Worm (Caenorhabditis elegans) whole organism, L2 larva: ENCODE data around the gene snt-7.

Experiments used
- C34F6.9 ChIP-seq: fragments of 150-350 bp; optimal IDR thresholded peaks from 2 replicates; lab custom pipeline; 2014; ENCODE audit warnings: missing biosample characterization, missing genetic modification characterization
- F13H6.1 ChIP-seq: sonication (generic microtip); optimal IDR thresholded peaks from 2 replicates; lab custom pipeline; 2016; ENCODE audit warnings: missing genetic modification characterization, missing compliant biosample characterization
- Y55F3AM.14 ChIP-seq: fragments of 200-800 bp; sonication (Bioruptor generic); optimal IDR thresholded peaks from 2 replicates; lab custom pipeline; 2018; ENCODE audit warnings: mild to moderate bottlenecking, missing genetic modification characterization, missing compliant biosample characterization
- ZK546.5 ChIP-seq: sonication (generic microtip); optimal IDR thresholded peaks from 2 replicates; lab custom pipeline; 2017; ENCODE audit warnings: missing biosample characterization, missing genetic modification characterization
- alr-1 ChIP-seq: fragments of 150-350 bp; optimal IDR thresholded peaks from 2 replicates; lab custom pipeline; 2014; ENCODE audit warnings: missing biosample characterization, missing genetic modification characterization
- ama-1 ChIP-seq: fragments of 150-350 bp; optimal IDR thresholded peaks from 2 replicates; lab custom pipeline; 2018; ENCODE audit warnings: inconsistent platforms
- blmp-1 ChIP-seq: sonication (generic microtip); optimal IDR thresholded peaks from 2 replicates; lab custom pipeline; 2017; ENCODE audit warnings: missing genetic modification characterization, mild to moderate bottlenecking, missing compliant biosample characterization, antibody characterized with exemption, moderate library complexity; ENCODE audit not compliant: insufficient read depth
- ceh-16 ChIP-seq: fragments of 150-350 bp; optimal IDR thresholded peaks from 2 replicates; lab custom pipeline; 2014; ENCODE audit warnings: missing biosample characterization, missing genetic modification characterization
- ceh-82 ChIP-seq: fragments of 150-350 bp; optimal IDR thresholded peaks from 2 replicates; lab custom pipeline; 2014; ENCODE audit warnings: missing biosample characterization, missing genetic modification characterization
- crh-2 ChIP-seq: sonication (generic microtip); optimal IDR thresholded peaks from 2 replicates; lab custom pipeline; 2017; ENCODE audit warnings: missing biosample characterization, missing genetic modification characterization
- egl-27 ChIP-seq: sonication (generic microtip); optimal IDR thresholded peaks from 3 replicates; lab custom pipeline; 2017; ENCODE audit warnings: missing biosample characterization, missing genetic modification reagents, missing genetic modification characterization
- elt-1 ChIP-seq: fragments of 150-350 bp; optimal IDR thresholded peaks from 2 replicates; lab custom pipeline; 2014; ENCODE audit warnings: missing biosample characterization, missing genetic modification characterization
- elt-3 ChIP-seq: sonication (generic microtip); optimal IDR thresholded peaks from 2 replicates; lab custom pipeline; 2017; ENCODE audit warnings: missing biosample characterization, missing genetic modification characterization
- fos-1 ChIP-seq: fragments of 150-350 bp; optimal IDR thresholded peaks from 2 replicates; lab custom pipeline; 2014; ENCODE audit warnings: missing biosample characterization, missing genetic modification characterization
- gmeb-1 ChIP-seq: fragments of 150-350 bp; optimal IDR thresholded peaks from 2 replicates; lab custom pipeline; 2014; ENCODE audit warnings: missing biosample characterization, missing genetic modification characterization
- lin-13 ChIP-seq: fragments of 150-350 bp; optimal IDR thresholded peaks from 2 replicates; lab custom pipeline; 2014; ENCODE audit warnings: missing biosample characterization, missing genetic modification reagents, missing genetic modification characterization
- lin-39 ChIP-seq: fragments of 150-350 bp; optimal IDR thresholded peaks from 2 replicates; lab custom pipeline; 2014; ENCODE audit warnings: missing biosample characterization, missing genetic modification reagents, missing genetic modification characterization
- lsy-2 ChIP-seq, 2 experiments: fragments of 150-350 bp in 1 of 2; sonication (generic microtip) in 1 of 2; optimal IDR thresholded peaks; 2 replicates each; lab custom pipeline; 2014 to 2017; ENCODE audit warnings: missing biosample characterization in 2 of 2, missing genetic modification characterization in 2 of 2
- mab-5 ChIP-seq: fragments of 150-350 bp; optimal IDR thresholded peaks from 2 replicates; lab custom pipeline; 2014; ENCODE audit warnings: missing biosample characterization, missing genetic modification characterization
- mbf-1 ChIP-seq: sonication (generic microtip); optimal IDR thresholded peaks from 2 replicates; lab custom pipeline; 2017; ENCODE audit warnings: missing biosample characterization, missing genetic modification characterization
- nhr-10 ChIP-seq: sonication (generic microtip); optimal IDR thresholded peaks from 2 replicates; lab custom pipeline; 2017; ENCODE audit warnings: missing biosample characterization, missing genetic modification characterization
- nhr-11 ChIP-seq: fragments of 150-350 bp; optimal IDR thresholded peaks from 2 replicates; lab custom pipeline; 2014; ENCODE audit warnings: missing biosample characterization, missing genetic modification characterization
- nhr-12 ChIP-seq: fragments of 150-350 bp; optimal IDR thresholded peaks from 2 replicates; lab custom pipeline; 2014; ENCODE audit warnings: missing biosample characterization, missing genetic modification characterization
- nhr-129 ChIP-seq: fragments of 150-350 bp; optimal IDR thresholded peaks from 2 replicates; lab custom pipeline; 2014; ENCODE audit warnings: missing biosample characterization, missing genetic modification characterization
- nhr-237 ChIP-seq: fragments of 150-350 bp; optimal IDR thresholded peaks from 2 replicates; lab custom pipeline; 2014; ENCODE audit warnings: missing biosample characterization, missing genetic modification characterization
- nhr-25 ChIP-seq: fragments of 150-350 bp; sonication (generic microtip); optimal IDR thresholded peaks from 3 replicates; lab custom pipeline; 2014; ENCODE audit warnings: missing biosample characterization, missing genetic modification characterization
- peb-1 ChIP-seq: fragments of 150-350 bp; optimal IDR thresholded peaks from 2 replicates; lab custom pipeline; 2014; ENCODE audit warnings: missing biosample characterization, missing genetic modification characterization
- sma-9 ChIP-seq, 2 experiments: fragments of 150-350 bp in 1 of 2; sonication (generic microtip) in 1 of 2; optimal IDR thresholded peaks; 2 replicates each; lab custom pipeline; 2014 to 2016; ENCODE audit warnings: missing genetic modification characterization in 2 of 2, mild to moderate bottlenecking in 1 of 2, missing biosample characterization in 1 of 2, missing compliant biosample characterization in 1 of 2, missing genetic modification reagents in 1 of 2, moderate library complexity in 1 of 2
- snpc-4 ChIP-seq: fragments of 150-350 bp; optimal IDR thresholded peaks from 2 replicates; lab custom pipeline; 2014; ENCODE audit warnings: missing biosample characterization, missing genetic modification characterization
- unc-39 ChIP-seq: fragments of 150-350 bp; optimal IDR thresholded peaks from 2 replicates; lab custom pipeline; 2014; ENCODE audit warnings: missing biosample characterization, missing genetic modification characterization
- unc-55 ChIP-seq: fragments of 150-350 bp; sonication (generic microtip); optimal IDR thresholded peaks from 3 replicates; lab custom pipeline; 2014; ENCODE audit warnings: missing biosample characterization, missing genetic modification reagents, missing genetic modification characterization
- zag-1 ChIP-seq: fragments of 150-350 bp; optimal IDR thresholded peaks from 2 replicates; lab custom pipeline; 2014; ENCODE audit warnings: missing biosample characterization, missing genetic modification characterization
- ztf-11 ChIP-seq: sonication (generic microtip); optimal IDR thresholded peaks from 2 replicates; lab custom pipeline; 2017; ENCODE audit warnings: missing biosample characterization, missing genetic modification characterization
- ztf-4 ChIP-seq: fragments of 150-350 bp; optimal IDR thresholded peaks from 2 replicates; lab custom pipeline; 2014; ENCODE audit warnings: missing biosample characterization, missing genetic modification characterization

snt-7 gene

DNA sequence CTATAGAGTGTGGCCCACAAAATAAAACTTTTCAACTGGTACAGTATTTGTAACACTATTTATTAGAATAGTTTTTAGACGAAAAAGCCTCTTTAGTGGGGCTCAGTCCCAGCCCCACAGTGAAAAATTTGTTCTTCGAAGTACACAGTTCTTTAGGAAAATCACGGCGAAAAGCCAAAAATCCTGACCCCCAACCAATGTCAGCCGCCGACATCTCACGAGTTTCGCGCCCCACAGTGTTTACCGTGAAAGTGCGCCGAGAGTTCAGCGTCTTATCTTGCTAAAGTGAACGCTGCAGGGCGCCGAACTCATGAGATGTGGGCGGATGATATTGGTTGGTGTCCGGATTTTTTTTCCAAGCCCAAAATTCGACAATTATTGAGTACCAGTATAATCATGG, 28.0 kb downstream of the snt-7 start:
- TF ChIP-seq snpc-4 (tag; lab: Kevin White, UChicago) (peak; percentile 86), sma-9 (GFP tag; optimal IDR thresholded peaks at IDR 0.05; lab: Kevin White, UChicago) (peak; percentile 18), sma-9 (tag; optimal IDR thresholded peaks at IDR 0.05; lab: Kevin White, UChicago) (no peak), gmeb-1 (no peak)

DNA sequence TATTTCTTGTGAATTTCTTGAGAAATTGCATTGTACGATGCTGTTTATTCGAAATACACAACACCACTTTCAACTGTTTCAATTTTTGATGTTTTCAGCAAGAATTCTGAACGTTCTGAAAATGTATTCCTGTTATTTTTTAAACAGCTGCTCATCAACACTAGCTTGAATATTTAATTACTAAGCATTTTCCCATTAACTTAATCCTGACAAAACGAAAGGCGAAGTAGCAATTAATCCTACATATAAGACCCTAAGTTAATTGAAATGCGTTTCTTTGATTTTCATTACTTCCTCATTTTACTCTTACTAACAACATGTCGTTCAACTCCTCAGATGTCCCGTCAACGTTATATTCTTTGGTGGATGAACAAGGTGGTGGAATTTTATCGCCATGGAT, 30.5 kb downstream of the snt-7 start, which contains the start of gene ocr-3:
TSS of gene ocr-3 (plus strand) at position 301 of the 400 bp plus-strand sequence.
- TF ChIP-seq nhr-237 (tag; lab: Kevin White, UChicago) (no peak), nhr-10 (tag; lab: Kevin White, UChicago) (no peak), gmeb-1 (no peak), F13H6.1 (tag; lab: Kevin White, UChicago) (no peak), zag-1 (no peak), ceh-16 (tag; lab: Kevin White, UChicago) (no peak), ZK546.5 (tag; lab: Kevin White, UChicago) (no peak), elt-1 (no peak), ama-1 (lab: Kevin White, UChicago) (no peak), elt-3 (tag; lab: Kevin White, UChicago) (no peak), peb-1 (tag; lab: Kevin White, UChicago) (no peak)

DNA sequence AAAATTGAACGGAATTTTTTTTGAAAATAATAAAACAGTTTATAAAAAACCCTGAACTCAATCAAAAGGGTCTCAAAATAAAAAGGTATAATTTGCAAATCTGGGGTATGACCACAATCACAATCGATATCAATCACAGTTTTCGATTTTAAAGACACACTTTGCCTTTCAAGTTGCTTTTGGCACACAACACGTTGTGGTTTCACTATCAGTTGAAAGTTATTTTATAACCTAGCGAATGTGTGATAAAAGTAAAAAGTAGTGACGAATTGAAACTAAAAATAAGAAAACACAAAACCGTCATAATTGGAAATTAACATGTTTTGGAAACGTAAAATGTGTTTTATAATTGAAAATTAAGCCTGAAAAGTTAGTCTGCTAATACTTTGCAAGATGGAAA, 31.3 kb downstream of the snt-7 start:
- TF ChIP-seq snpc-4 (tag; lab: Kevin White, UChicago) (no peak), ama-1 (lab: Kevin White, UChicago) (no peak), crh-2 (tag; lab: Kevin White, UChicago) (peak; percentile 52), mbf-1 (tag; lab: Kevin White, UChicago) (no peak), sma-9 (GFP tag; optimal IDR thresholded peaks at IDR 0.05; lab: Kevin White, UChicago) (peak; percentile 12), sma-9 (tag; optimal IDR thresholded peaks at IDR 0.05; lab: Kevin White, UChicago) (no peak), C34F6.9 (tag; lab: Kevin White, UChicago) (no peak), fos-1 (peak; percentile 61), gmeb-1 (peak; percentile 22)

DNA sequence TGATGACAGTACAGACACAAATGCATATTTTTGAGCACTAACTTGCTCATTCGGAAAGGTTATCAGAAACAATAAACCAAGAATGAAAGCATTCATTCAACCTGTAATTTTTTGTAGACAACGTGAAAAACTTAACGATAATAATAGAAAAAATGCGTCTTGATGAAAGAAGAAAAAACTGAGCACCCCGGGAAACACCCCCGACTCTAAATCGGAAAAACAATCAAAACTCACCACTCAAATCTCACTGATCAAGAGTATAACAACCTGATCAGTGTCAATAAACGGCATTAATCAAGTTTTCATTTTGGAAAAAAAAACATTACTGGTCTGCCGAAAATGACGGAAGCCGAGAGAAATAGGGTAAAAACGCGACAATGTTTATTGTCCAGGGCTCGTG, 32.8 kb downstream of the snt-7 start, which contains the start of gene T10B10.8:
TSS of gene T10B10.8 (minus strand) at position 101 of the 400 bp plus-strand sequence.
- no peak for TF ChIP-seq sma-9 (GFP tag; optimal IDR thresholded peaks at IDR 0.05; lab: Kevin White, UChicago)
- TF ChIP-seq sma-9 (tag; optimal IDR thresholded peaks at IDR 0.05; lab: Kevin White, UChicago): no peak
- TF ChIP-seq ceh-82 (tag; lab: Kevin White, UChicago): no peak
- TF ChIP-seq unc-55: no peak
- TF ChIP-seq alr-1 (tag; lab: Kevin White, UChicago): no peak
- TF ChIP-seq blmp-1 (tag; lab: Kevin White, UChicago): no peak
- TF ChIP-seq unc-39 (tag; lab: Kevin White, UChicago): no peak
- no peak for TF ChIP-seq lin-13 (GFP tag; lab: Kevin White, UChicago)
- TF ChIP-seq egl-27: no peak
- no peak for TF ChIP-seq C34F6.9 (tag; lab: Kevin White, UChicago)
- no peak for TF ChIP-seq nhr-237 (tag; lab: Kevin White, UChicago)
- TF ChIP-seq nhr-129 (tag; lab: Kevin White, UChicago): no peak
- TF ChIP-seq, all 48 proteins: peak for 0

DNA sequence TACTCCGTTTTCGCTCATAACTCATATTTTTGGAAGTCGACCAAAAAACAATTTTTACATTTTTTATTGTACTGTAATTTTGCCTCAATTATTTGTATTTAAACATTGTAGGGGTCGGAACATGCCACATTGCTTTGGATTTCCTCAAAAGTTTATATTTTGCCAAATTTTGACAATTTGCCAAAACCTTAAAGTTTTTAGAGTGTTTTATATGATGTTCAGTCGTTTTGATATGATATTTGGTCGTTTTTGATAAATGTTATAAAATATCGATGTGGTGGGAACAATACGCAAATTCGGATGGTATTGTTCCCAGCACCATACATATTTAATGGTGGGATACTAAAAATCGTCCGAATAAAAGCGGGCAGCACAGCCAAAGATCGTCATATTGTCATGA, 34.8 kb downstream of the snt-7 start, which contains the start of gene T10B10.9:
TSS of gene T10B10.9 (plus strand) at position 301 of the 400 bp plus-strand sequence.
- TF ChIP-seq nhr-12 (tag; lab: Kevin White, UChicago) (no peak), ztf-11 (tag; lab: Kevin White, UChicago) (no peak), nhr-11 (tag; lab: Kevin White, UChicago) (no peak), fos-1 (no peak), lsy-2 (tag; optimal IDR thresholded peaks at IDR 0.05; lab: Kevin White, UChicago) (no peak), unc-39 (tag; lab: Kevin White, UChicago) (no peak), lin-39 (no peak), nhr-237 (tag; lab: Kevin White, UChicago) (no peak), mab-5 (tag; lab: Kevin White, UChicago) (no peak), egl-27 (no peak), Y55F3AM.14 (no peak), ztf-4 (tag; lab: Kevin White, UChicago) (no peak), nhr-25 (tag; lab: Kevin White, UChicago) (no peak), gmeb-1 (no peak), elt-1 (no peak), ceh-82 (tag; lab: Kevin White, UChicago) (no peak), mbf-1 (tag; lab: Kevin White, UChicago) (no peak)
- TF ChIP-seq, all 48 proteins: peak for 0
